Fruit fly (Drosophila melanogaster) whole organism, adult: ENCODE measurements around the gene CG42854.

Experiments
- CG12768 ChIP-seq: fragments of 200-800 bp; sonication (Bioruptor generic); optimal IDR thresholded peaks from 2 replicates; lab custom pipeline; 2017; ENCODE audit warnings: missing biosample characterization, missing genetic modification characterization, mild to moderate bottlenecking, moderate library complexity, missing genetic modification reagents
- CG14711 ChIP-seq: fragments of 200-800 bp; sonication (Bioruptor generic); optimal IDR thresholded peaks from 2 replicates; lab custom pipeline; 2018; ENCODE audit warnings: missing biosample characterization, mild to moderate bottlenecking, missing genetic modification characterization, moderate library complexity
- CG1620 ChIP-seq: fragments of 200-800 bp; sonication (Bioruptor generic); optimal IDR thresholded peaks from 2 replicates; lab custom pipeline; 2016; ENCODE audit warnings: missing biosample characterization, missing genetic modification characterization
- CG7045 ChIP-seq: fragments of 200-800 bp; sonication (Bioruptor generic); optimal IDR thresholded peaks from 2 replicates; lab custom pipeline; 2017; ENCODE audit warnings: missing biosample characterization, mild to moderate bottlenecking, missing genetic modification characterization
- CG7101 ChIP-seq: fragments of 200-800 bp; sonication (Bioruptor generic); optimal IDR thresholded peaks from 2 replicates; lab custom pipeline; 2018; ENCODE audit warnings: missing biosample characterization, mild to moderate bottlenecking, missing genetic modification characterization, moderate library complexity
- Crg-1 ChIP-seq: fragments of 200-800 bp; sonication (Bioruptor generic); optimal IDR thresholded peaks from 2 replicates; lab custom pipeline; 2016; ENCODE audit warnings: missing biosample characterization, missing genetic modification characterization
- Hr96 ChIP-seq: fragments of 200-800 bp; sonication (Bioruptor generic); optimal IDR thresholded peaks from 2 replicates; lab custom pipeline; 2016; ENCODE audit warnings: missing biosample characterization, missing genetic modification characterization
- cic ChIP-seq: fragments of 200-800 bp; sonication (Bioruptor generic); optimal IDR thresholded peaks from 2 replicates; lab custom pipeline; 2017; ENCODE audit warnings: missing biosample characterization, mild to moderate bottlenecking, missing genetic modification characterization, moderate library complexity
- kay ChIP-seq: fragments of 200-800 bp; sonication (Bioruptor generic); peaks from one replicate; lab custom pipeline; 2016; ENCODE audit warnings: missing biosample characterization, missing genetic modification characterization, borderline replicate concordance
- ovo ChIP-seq: fragments of 200-800 bp; sonication (Bioruptor generic); optimal IDR thresholded peaks from 2 replicates; lab custom pipeline; 2016; ENCODE audit warnings: missing biosample characterization, missing genetic modification characterization
- toe ChIP-seq: fragments of 200-800 bp; sonication (Bioruptor generic); optimal IDR thresholded peaks from 2 replicates; lab custom pipeline; 2016; ENCODE audit warnings: missing biosample characterization, missing genetic modification characterization

- TF ChIP-seq toe (GFP tag; lab: Kevin White, UChicago) (no peak), kay (GFP tag; lab: Kevin White, UChicago) (no peak), cic (no peak), Hr96 (GFP tag; lab: Kevin White, UChicago) (no peak), CG1620 (GFP tag; lab: Kevin White, UChicago) (no peak), CG7045 (no peak), CG7101 (no peak), ovo (GFP tag; lab: Kevin White, UChicago) (no peak), Crg-1 (GFP tag; lab: Kevin White, UChicago) (no peak), CG14711 (tag; lab: Kevin White, UChicago) (no peak), CG12768 (no peak)
Observed at dm6 chrX:17246916-17247315, at the start of gene CG42854.
